Worm (Caenorhabditis elegans): ENCODE data around the gene catp-3.

Gene catp-3

DNA sequence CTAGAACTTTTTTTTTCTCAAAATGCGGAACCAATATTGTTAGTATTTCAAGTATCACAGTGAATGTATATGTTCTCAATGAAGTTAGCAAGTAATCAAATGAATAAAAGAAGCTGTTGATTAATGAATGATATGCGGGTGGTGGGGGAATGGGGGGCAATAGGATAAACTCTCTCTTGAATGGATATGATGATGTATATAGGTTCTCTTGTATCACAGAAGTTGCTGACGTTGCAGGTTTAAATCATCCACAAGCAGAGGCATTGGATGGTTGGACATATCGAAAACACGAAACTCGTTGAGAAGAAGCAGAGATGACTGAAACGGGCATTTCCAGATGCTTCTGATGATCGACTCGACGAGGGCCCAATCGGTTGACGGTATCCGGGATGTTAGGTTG lies 36.2 kb upstream of the catp-3 start:
- no peak for TF ChIP-seq unc-130 (tag; optimal IDR thresholded peaks at IDR 0.05)
- no peak for TF ChIP-seq lin-35 (GFP tag; optimal IDR thresholded peaks at IDR 0.05)
- peak; percentile 8 for TF ChIP-seq lin-14 (GFP tag; optimal IDR thresholded peaks at IDR 0.05)
- no peak for TF ChIP-seq efl-1 (optimal IDR thresholded peaks at IDR 0.05)
- peak in 1 of 2 experiments; percentile 68 for TF ChIP-seq efl-1 (GFP tag; optimal IDR thresholded peaks at IDR 0.05 in 1 of 2)
- TF ChIP-seq nhr-85 (tag), result peak; percentile 6
- TF ChIP-seq tlp-1 (tag; optimal IDR thresholded peaks at IDR 0.05), result no peak

DNA sequence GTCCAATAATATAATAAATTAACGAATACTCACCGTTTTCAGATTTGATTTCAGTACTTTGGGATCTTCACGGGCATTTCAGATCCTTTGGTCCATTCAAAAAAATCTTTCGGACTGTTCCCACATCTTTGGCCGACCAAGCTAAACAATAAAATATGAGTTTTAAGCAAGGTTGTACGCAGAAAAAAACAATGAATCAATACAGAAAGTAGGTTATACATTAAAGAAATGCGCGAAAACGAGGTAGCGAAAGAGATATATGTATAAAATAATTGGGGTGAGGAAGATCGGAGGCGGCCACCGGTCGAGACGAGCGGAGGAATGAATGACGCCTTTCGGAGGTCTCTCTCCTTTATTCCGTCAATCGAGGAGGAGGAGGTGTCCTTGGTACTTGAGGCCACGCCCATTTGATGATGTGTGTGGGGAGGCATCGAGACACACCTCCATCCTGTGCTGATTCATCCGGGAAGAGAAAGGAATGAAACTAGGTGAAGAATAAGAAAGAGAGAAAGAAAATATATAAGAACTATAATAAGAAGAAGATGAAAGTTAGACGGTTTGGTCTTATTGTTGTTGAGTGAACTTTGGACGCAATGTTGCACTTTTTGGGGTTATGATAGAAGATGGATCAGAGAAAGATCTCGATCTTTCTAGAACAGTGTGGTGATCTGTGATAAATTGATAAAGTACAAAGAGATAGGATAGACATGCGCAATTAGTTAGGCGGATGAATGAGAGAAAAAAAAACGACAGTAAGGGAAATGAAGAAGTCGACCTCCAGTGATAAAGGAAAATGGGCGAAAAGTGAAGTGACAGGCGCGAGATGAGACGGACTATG lies 35.3 kb upstream of the catp-3 start:
- TF ChIP-seq ztf-4 (tag; optimal IDR thresholded peaks at IDR 0.05) (no peak), elt-3 (tag; optimal IDR thresholded peaks at IDR 0.05) (peak; percentile 22 to 94 (median 76)), skn-1 (tag; optimal IDR thresholded peaks at IDR 0.05) (no peak), nhr-76 (tag; optimal IDR thresholded peaks at IDR 0.05) (no peak), C16A3.4 (tag; optimal IDR thresholded peaks at IDR 0.05) (peak; percentile 4), nhr-71 (tag; optimal IDR thresholded peaks at IDR 0.05) (peak; percentile 54), vab-15 (tag; optimal IDR thresholded peaks at IDR 0.05) (no peak), unc-130 (tag; optimal IDR thresholded peaks at IDR 0.05) (peak; percentile 3), snu-23 (GFP tag; optimal IDR thresholded peaks at IDR 0.05) (peak; percentile 46), lin-35 (GFP tag; optimal IDR thresholded peaks at IDR 0.05) (peak in 1 of 2 experiments; percentile 10), nhr-20 (tag; optimal IDR thresholded peaks at IDR 0.05) (peak; percentile 66), hpl-2 (GFP tag; optimal IDR thresholded peaks at IDR 0.05) (no peak), ama-1 (optimal IDR thresholded peaks at IDR 0.05) (peak; percentile 78), blmp-1 (tag; optimal IDR thresholded peaks at IDR 0.05) (peak; percentile 98), lin-14 (GFP tag; optimal IDR thresholded peaks at IDR 0.05) (peak; percentile 61), fos-1 (tag; optimal IDR thresholded peaks at IDR 0.05) (no peak), nhr-19 (GFP tag; conservative IDR thresholded peaks at IDR 0.05) (peak; percentile 56), tbx-2 (tag; optimal IDR thresholded peaks at IDR 0.05) (peak; percentile 30), mep-1 (tag; optimal IDR thresholded peaks at IDR 0.05) (peak; percentile 32), nhr-85 (tag) (peak; percentile 84)

ce11 chrV:8041336-8041868 lies 34.4 kb upstream of the catp-3 start:
- peak; percentile 81 for TF ChIP-seq nhr-85 (tag)
- TF ChIP-seq unc-30 (tag; optimal IDR thresholded peaks at IDR 0.05), result no peak
- TF ChIP-seq lin-14 (GFP tag; optimal IDR thresholded peaks at IDR 0.05), result peak; percentile 36
- no peak for TF ChIP-seq efl-1 (optimal IDR thresholded peaks at IDR 0.05)
- peak in 1 of 2 experiments; percentile 90 for TF ChIP-seq efl-1 (GFP tag; optimal IDR thresholded peaks at IDR 0.05 in 1 of 2)
- TF ChIP-seq fkh-8 (tag; optimal IDR thresholded peaks at IDR 0.05), result no peak
- TF ChIP-seq nhr-20 (tag; optimal IDR thresholded peaks at IDR 0.05), result peak; percentile 2
- peak in 1 of 2 experiments; percentile 12 for TF ChIP-seq lin-35 (GFP tag; optimal IDR thresholded peaks at IDR 0.05)
- TF ChIP-seq grh-1 (GFP tag; IDR thresholded peaks at IDR 0.05), result peak; percentile 60

ce11 chrV:8043664-8044063 lies 32.1 kb upstream of the catp-3 start:
- no peak for TF ChIP-seq ceh-8 (GFP tag; optimal IDR thresholded peaks at IDR 0.05)
- no peak for TF ChIP-seq lin-35 (GFP tag; optimal IDR thresholded peaks at IDR 0.05)
- no peak for TF ChIP-seq unc-98 (GFP tag; IDR thresholded peaks at IDR 0.05)
- TF ChIP-seq mef-2 (tag; optimal IDR thresholded peaks at IDR 0.05), result no peak
- peak; percentile 62 for TF ChIP-seq lin-14 (GFP tag; optimal IDR thresholded peaks at IDR 0.05)
- TF ChIP-seq nhr-71 (tag; optimal IDR thresholded peaks at IDR 0.05), result peak; percentile 15
- peak; percentile 35 for TF ChIP-seq nhr-20 (tag; optimal IDR thresholded peaks at IDR 0.05)
- no peak for TF ChIP-seq efl-1 (optimal IDR thresholded peaks at IDR 0.05)
- peak in 1 of 2 experiments; percentile 41 for TF ChIP-seq efl-1 (GFP tag; optimal IDR thresholded peaks at IDR 0.05 in 1 of 2)
- peak; percentile 28 for TF ChIP-seq snu-23 (GFP tag; optimal IDR thresholded peaks at IDR 0.05)
- peak; percentile 38 for TF ChIP-seq mep-1 (tag; optimal IDR thresholded peaks at IDR 0.05)
- no peak for TF ChIP-seq alr-1 (tag; optimal IDR thresholded peaks at IDR 0.05; ENCODE audit: borderline replicate concordance)
- TF ChIP-seq elt-3 (tag; optimal IDR thresholded peaks at IDR 0.05), result peak in 2 of 6 experiments; percentile 33 to 36
- TF ChIP-seq egl-27 (tag; optimal IDR thresholded peaks at IDR 0.05), result no peak
- TF ChIP-seq blmp-1 (tag; optimal IDR thresholded peaks at IDR 0.05), result peak; percentile 92
- no peak for TF ChIP-seq fos-1 (tag; optimal IDR thresholded peaks at IDR 0.05)

DNA sequence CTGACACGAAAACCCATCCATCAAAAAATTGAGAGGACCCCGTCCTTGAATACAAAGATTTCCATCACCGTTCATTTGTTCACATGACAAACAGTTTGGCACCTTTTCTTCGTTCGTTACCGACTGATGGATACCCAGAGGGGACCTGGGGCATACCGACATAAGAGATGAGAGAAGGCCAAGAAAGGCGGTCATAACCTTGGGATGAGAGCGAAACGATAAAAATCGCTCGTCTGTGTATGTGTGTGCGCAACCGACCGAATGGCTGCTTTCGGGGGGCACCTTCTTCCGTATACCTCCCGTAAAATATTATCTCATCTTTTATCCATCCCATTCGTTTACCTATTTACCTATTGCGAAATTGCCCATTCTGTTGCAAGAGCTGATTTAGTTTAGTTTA lies 30.9 kb upstream of the catp-3 start:
- TF ChIP-seq snu-23 (GFP tag; optimal IDR thresholded peaks at IDR 0.05), result peak; percentile 2
- peak; percentile 61 for TF ChIP-seq lin-14 (GFP tag; optimal IDR thresholded peaks at IDR 0.05)
- no peak for TF ChIP-seq hpl-2 (GFP tag; optimal IDR thresholded peaks at IDR 0.05)
- TF ChIP-seq elt-3 (tag; optimal IDR thresholded peaks at IDR 0.05), result no peak
- TF ChIP-seq hlh-17 (GFP tag; optimal IDR thresholded peaks at IDR 0.05; ENCODE audit: borderline replicate concordance), result no peak
- TF ChIP-seq efl-1 (optimal IDR thresholded peaks at IDR 0.05), result no peak
- TF ChIP-seq efl-1 (GFP tag; optimal IDR thresholded peaks at IDR 0.05 in 1 of 2), result peak in 1 of 2 experiments; percentile 66
- TF ChIP-seq aha-1 (tag; optimal IDR thresholded peaks at IDR 0.05), result no peak
- no peak for TF ChIP-seq alr-1 (tag; optimal IDR thresholded peaks at IDR 0.05; ENCODE audit: borderline replicate concordance)
- TF ChIP-seq xbp-1 (tag; optimal IDR thresholded peaks at IDR 0.05), result no peak
- no peak for TF ChIP-seq nhr-71 (tag; optimal IDR thresholded peaks at IDR 0.05)
- no peak for TF ChIP-seq lir-3 (tag; optimal IDR thresholded peaks at IDR 0.05; ENCODE audit: poor library complexity)
- TF ChIP-seq blmp-1 (tag; optimal IDR thresholded peaks at IDR 0.05), result peak; percentile 68
- no peak for TF ChIP-seq sox-4 (tag; optimal IDR thresholded peaks at IDR 0.05)
- peak; percentile 10 for TF ChIP-seq nhr-20 (tag; optimal IDR thresholded peaks at IDR 0.05)
- TF ChIP-seq pag-3 (tag; optimal IDR thresholded peaks at IDR 0.05; ENCODE audit: borderline replicate concordance, insufficient read depth), result no peak
- no peak for TF ChIP-seq fos-1 (tag; optimal IDR thresholded peaks at IDR 0.05)
- TF ChIP-seq efl-3 (GFP tag; optimal IDR thresholded peaks at IDR 0.05), result no peak
- no peak for TF ChIP-seq nhr-12 (tag; optimal IDR thresholded peaks at IDR 0.05)
